Worm (Caenorhabditis elegans) whole organism, L4 larva: Measurements from ENCODE around the gene T13H5.1.

Experiments
- F44E2.7 ChIP-seq: fragments of 200-800 bp; sonication (Bioruptor generic); IDR thresholded peaks from 2 replicates; pipeline ENCODE4 v2.1.2; 2022; ENCODE audit warnings: missing genetic modification characterization, missing compliant biosample characterization
- F49E8.2 ChIP-seq: sonication (generic microtip); optimal IDR thresholded peaks from 2 replicates; lab custom pipeline; 2016; ENCODE audit warnings: missing compliant biosample characterization, mild to moderate bottlenecking, missing genetic modification characterization, borderline replicate concordance
- T26A8.4 ChIP-seq: fragments of 200-800 bp; sonication (Bioruptor generic); IDR thresholded peaks from 2 replicates; pipeline ENCODE4 v1.3.6; 2022; ENCODE audit warnings: missing genetic modification characterization, missing compliant biosample characterization
- ZK337.2 ChIP-seq: fragments of 200-800 bp; sonication (Bioruptor generic); IDR thresholded peaks from 2 replicates; pipeline ENCODE4 v1.3.6; 2022; ENCODE audit warnings: missing genetic modification reagents, missing genetic modification characterization, missing compliant biosample characterization
- ZK546.5 ChIP-seq, 2 experiments: sonication (generic microtip); optimal IDR thresholded peaks; 2 replicates each; lab custom pipeline; 2017; ENCODE audit warnings: missing biosample characterization in 2 of 2, missing genetic modification characterization in 2 of 2
- aha-1 ChIP-seq: fragments of 150-350 bp; peaks from one replicate; lab custom pipeline; 2014; ENCODE audit warnings: missing biosample characterization, missing genetic modification characterization
- ama-1 ChIP-seq: fragments of 150-350 bp; optimal IDR thresholded peaks from 2 replicates; lab custom pipeline; 2014; ENCODE audit warnings: inconsistent platforms, mixed read lengths
- arid-1 ChIP-seq: fragments of 200-800 bp; sonication (Bioruptor generic); conservative IDR thresholded peaks from 2 replicates; pipeline ENCODE4 v1.3.6; 2022; ENCODE audit warnings: missing genetic modification reagents, missing genetic modification characterization, missing compliant biosample characterization
- ceh-28 ChIP-seq: fragments of 150-350 bp; optimal IDR thresholded peaks from 2 replicates; lab custom pipeline; 2014; ENCODE audit warnings: missing biosample characterization, missing genetic modification reagents, missing genetic modification characterization
- ceh-62 ChIP-seq: sonication (generic microtip); optimal IDR thresholded peaks from 2 replicates; lab custom pipeline; 2017; ENCODE audit warnings: missing biosample characterization, missing genetic modification characterization
- ceh-82 ChIP-seq: sonication (generic microtip); optimal IDR thresholded peaks from 2 replicates; lab custom pipeline; 2017; ENCODE audit warnings: missing biosample characterization, missing genetic modification characterization
- daf-16 ChIP-seq, 3 experiments: sonication (generic microtip); optimal IDR thresholded peaks; 2 replicates each; lab custom pipeline; 2016 to 2017; ENCODE audit warnings: missing genetic modification characterization in 3 of 3, missing genetic modification reagents in 3 of 3, mild to moderate bottlenecking in 2 of 3, missing compliant biosample characterization in 2 of 3, missing biosample characterization in 1 of 3, moderate library complexity in 1 of 3
- daf-19 ChIP-seq: fragments of 200-800 bp; sonication (Bioruptor generic); conservative IDR thresholded peaks from 2 replicates; pipeline ENCODE4 v1.3.6; 2022; ENCODE audit warnings: missing genetic modification characterization, missing compliant biosample characterization
- dmd-8 ChIP-seq: fragments of 200-800 bp; sonication (Bioruptor generic); IDR thresholded peaks from 2 replicates; pipeline ENCODE4 v1.3.6; 2022; ENCODE audit warnings: missing genetic modification characterization, missing compliant biosample characterization
- hif-1 ChIP-seq, 2 experiments: sonication (generic microtip); optimal IDR thresholded peaks; 2 replicates each; lab custom pipeline; 2016 to 2017; ENCODE audit warnings: missing compliant biosample characterization in 2 of 2, missing genetic modification characterization in 2 of 2, missing genetic modification reagents in 2 of 2, missing genotype in 2 of 2, mild to moderate bottlenecking in 1 of 2
- hlh-11 ChIP-seq: fragments of 200-800 bp; sonication (Bioruptor generic); optimal IDR thresholded peaks from 2 replicates; lab custom pipeline; 2018; ENCODE audit warnings: mild to moderate bottlenecking, missing genetic modification characterization, missing compliant biosample characterization
- hlh-30 ChIP-seq: sonication (generic microtip); optimal IDR thresholded peaks from 2 replicates; lab custom pipeline; 2017; ENCODE audit warnings: antibody characterized with exemption, mild to moderate bottlenecking, missing genetic modification characterization, missing compliant biosample characterization; ENCODE audit not compliant: insufficient read depth
- hmg-1.1 ChIP-seq: fragments of 200-800 bp; sonication (Bioruptor generic); IDR thresholded peaks from 2 replicates; pipeline ENCODE4 v1.3.6; 2022; ENCODE audit warnings: missing genetic modification reagents, missing genetic modification characterization, missing compliant biosample characterization
- lin-38 ChIP-seq: fragments of 200-800 bp; sonication (Bioruptor generic); IDR thresholded peaks from 2 replicates; pipeline ENCODE4 v1.3.6; 2022; ENCODE audit warnings: missing genetic modification reagents, missing genetic modification characterization, missing compliant biosample characterization
- lin-39 ChIP-seq: fragments of 150-350 bp; optimal IDR thresholded peaks from 2 replicates; lab custom pipeline; 2014; ENCODE audit warnings: missing biosample characterization, missing genetic modification reagents, missing genetic modification characterization
- mep-1 ChIP-seq: fragments of 150-350 bp; sonication (generic microtip); optimal IDR thresholded peaks from 3 replicates; lab custom pipeline; 2014; ENCODE audit warnings: missing biosample characterization, missing genetic modification characterization
- nhr-10 ChIP-seq: fragments of 150-350 bp; optimal IDR thresholded peaks from 2 replicates; lab custom pipeline; 2014; ENCODE audit warnings: missing biosample characterization, missing genetic modification characterization
- nhr-102 ChIP-seq: sonication (generic microtip); optimal IDR thresholded peaks from 2 replicates; lab custom pipeline; 2016; ENCODE audit warnings: mild to moderate bottlenecking, missing genetic modification characterization, moderate library complexity, missing compliant biosample characterization
- nhr-11 ChIP-seq: fragments of 150-350 bp; optimal IDR thresholded peaks from 2 replicates; lab custom pipeline; 2014; ENCODE audit warnings: missing biosample characterization, missing genetic modification characterization
- nhr-42 ChIP-seq: fragments of 200-800 bp; sonication (Bioruptor generic); IDR thresholded peaks from 2 replicates; pipeline ENCODE4 v1.3.6; 2022; ENCODE audit warnings: missing genetic modification characterization, missing compliant biosample characterization
- nhr-48 ChIP-seq: sonication (generic microtip); optimal IDR thresholded peaks from 2 replicates; lab custom pipeline; 2016; ENCODE audit warnings: mild to moderate bottlenecking, missing genetic modification characterization, missing compliant biosample characterization
- nhr-6 ChIP-seq: fragments of 150-350 bp; optimal IDR thresholded peaks from 2 replicates; lab custom pipeline; 2014; ENCODE audit warnings: missing biosample characterization, missing genetic modification characterization
- php-3 ChIP-seq: fragments of 200-800 bp; sonication (Bioruptor generic); IDR thresholded peaks from 2 replicates; pipeline ENCODE4 v1.3.6; 2022; ENCODE audit warnings: missing genetic modification reagents, missing genetic modification characterization, missing compliant biosample characterization
- pqm-1 ChIP-seq: sonication (generic microtip); optimal IDR thresholded peaks from 2 replicates; lab custom pipeline; 2017; ENCODE audit warnings: missing biosample characterization, missing genetic modification characterization
- sdz-12 ChIP-seq: fragments of 200-800 bp; sonication (Bioruptor generic); optimal IDR thresholded peaks from 2 replicates; lab custom pipeline; 2018; ENCODE audit warnings: mild to moderate bottlenecking, missing genetic modification characterization, missing compliant biosample characterization
- snpc-4 ChIP-seq: fragments of 150-350 bp; optimal IDR thresholded peaks from 2 replicates; lab custom pipeline; 2014; ENCODE audit warnings: missing biosample characterization, missing genetic modification characterization
- spr-1 ChIP-seq: sonication (generic microtip); optimal IDR thresholded peaks from 2 replicates; lab custom pipeline; 2016; ENCODE audit warnings: mild to moderate bottlenecking, missing genetic modification characterization, missing compliant biosample characterization
- spr-3 ChIP-seq: fragments of 200-800 bp; sonication (Bioruptor generic); optimal IDR thresholded peaks from 2 replicates; lab custom pipeline; 2018; ENCODE audit warnings: mild to moderate bottlenecking, missing genetic modification characterization, missing compliant biosample characterization
- unc-62 ChIP-seq, 3 experiments: fragments of 150-350 bp in 1 of 3; sonication (generic microtip); optimal IDR thresholded peaks in 2 of 3; peaks in 1 of 3; 1 replicate in 1 of 3; 2 replicates in 2 of 3; lab custom pipeline; 2014 to 2017; ENCODE audit warnings: missing biosample characterization in 3 of 3, missing genetic modification characterization in 3 of 3, missing genetic modification reagents in 3 of 3, missing genotype in 1 of 3
- zfp-3 ChIP-seq: fragments of 200-800 bp; sonication (Bioruptor generic); conservative IDR thresholded peaks from 2 replicates; pipeline ENCODE4 v1.3.6; 2022; ENCODE audit warnings: missing genetic modification reagents, missing genetic modification characterization, missing compliant biosample characterization
- zip-11 ChIP-seq: fragments of 200-800 bp; sonication (Bioruptor generic); IDR thresholded peaks from 2 replicates; pipeline ENCODE4 v1.3.6; 2022; ENCODE audit warnings: missing genetic modification characterization, missing compliant biosample characterization

Gene T13H5.1

ce11 chrII:8499021-8499420 is 9.8 kb downstream of the T13H5.1 start:
- TF ChIP-seq snpc-4 (tag; lab: Kevin White, UChicago) = no peak
- peak in 1 of 2 experiments; percentile 34 for TF ChIP-seq hif-1 (tag; optimal IDR thresholded peaks at IDR 0.05; lab: Kevin White, UChicago)
- TF ChIP-seq ama-1 (lab: Kevin White, UChicago) = no peak
- TF ChIP-seq nhr-102 (tag; lab: Kevin White, UChicago) = no peak
- no peak for TF ChIP-seq T26A8.4 (GFP tag; lab: Robert Waterston, UW)
- peak; percentile 51 for TF ChIP-seq hlh-11 (tag; lab: Kevin White, UChicago)
- TF ChIP-seq ZK337.2 (GFP tag; lab: Robert Waterston, UW) = no peak
- TF ChIP-seq php-3 = no peak
- TF ChIP-seq unc-62 (GFP tag; optimal IDR thresholded peaks at IDR 0.05 in 1 of 2; lab: Kevin White, UChicago) = peak in 1 of 2 experiments; percentile 72
- TF ChIP-seq unc-62 (tag; optimal IDR thresholded peaks at IDR 0.05; lab: Kevin White, UChicago) = no peak
- peak in 1 of 2 experiments; percentile 37 for TF ChIP-seq daf-16 (GFP tag; optimal IDR thresholded peaks at IDR 0.05; lab: Kevin White, UChicago)
- no peak for TF ChIP-seq daf-16 (tag; optimal IDR thresholded peaks at IDR 0.05; lab: Kevin White, UChicago)
- TF ChIP-seq lin-39 = no peak
- TF ChIP-seq lin-38 (GFP tag; lab: Robert Waterston, UW) = 0 out of 2 replicates have a peak, but pooled peaks have one; percentile 9
- no peak for TF ChIP-seq F44E2.7
- TF ChIP-seq zfp-3 (GFP tag; lab: Robert Waterston, UW) = no peak
- TF ChIP-seq F49E8.2 = no peak
- TF ChIP-seq hmg-1.1 (GFP tag; lab: Robert Waterston, UW) = 0 out of 2 replicates have a peak, but pooled peaks have one; percentile 32
- no peak for TF ChIP-seq mep-1 (tag; lab: Kevin White, UChicago)
- TF ChIP-seq nhr-11 (tag; lab: Kevin White, UChicago) = peak; percentile 40
- TF ChIP-seq ZK546.5 (tag; optimal IDR thresholded peaks at IDR 0.05; lab: Kevin White, UChicago) = no peak
- no peak for TF ChIP-seq spr-1 (tag; lab: Kevin White, UChicago)

ce11 chrII:8498173-8498572 is 10.7 kb downstream of the T13H5.1 start:
- peak; percentile 86 for TF ChIP-seq aha-1
- no peak for TF ChIP-seq daf-19

- TF ChIP-seq dmd-8 (no peak), daf-16 (GFP tag; optimal IDR thresholded peaks at IDR 0.05; lab: Kevin White, UChicago) (peak in 1 of 2 experiments; percentile 65), daf-16 (tag; optimal IDR thresholded peaks at IDR 0.05; lab: Kevin White, UChicago) (no peak), hlh-30 (tag; lab: Kevin White, UChicago) (peak; percentile 45), hif-1 (tag; optimal IDR thresholded peaks at IDR 0.05; lab: Kevin White, UChicago) (peak in 1 of 2 experiments; percentile 0), nhr-6 (tag; lab: Kevin White, UChicago) (no peak), ceh-62 (tag; lab: Kevin White, UChicago) (no peak), sdz-12 (GFP tag; lab: Kevin White, UChicago) (no peak), nhr-42 (no peak), nhr-48 (tag; lab: Kevin White, UChicago) (no peak), arid-1 (GFP tag; lab: Robert Waterston, UW) (no peak), ceh-28 (no peak), hlh-11 (tag; lab: Kevin White, UChicago) (peak; percentile 29), pqm-1 (tag; lab: Kevin White, UChicago) (no peak), mep-1 (tag; lab: Kevin White, UChicago) (no peak), spr-3 (no peak)
- TF ChIP-seq, all 104 proteins: peak for 4
Measured at ce11 chrII:8496184-8496583, 12.7 kb downstream of the T13H5.1 start.

- no peak for TF ChIP-seq ceh-82 (tag; lab: Kevin White, UChicago)
- TF ChIP-seq nhr-10 (tag; lab: Kevin White, UChicago) = no peak
- TF ChIP-seq nhr-42 = no peak
- TF ChIP-seq unc-62 (GFP tag; optimal IDR thresholded peaks at IDR 0.05 in 1 of 2; lab: Kevin White, UChicago) = peak in 1 of 2 experiments; percentile 80
- TF ChIP-seq unc-62 (tag; optimal IDR thresholded peaks at IDR 0.05; lab: Kevin White, UChicago) = no peak
- no peak for TF ChIP-seq zip-11
Measured at ce11 chrII:8494228-8494717, 14.6 kb downstream of the T13H5.1 start, which contains the start of gene M05D6.9. Gene M05D6.9, plus strand, starts transcription at chrII:8494278.
